Worm (Caenorhabditis elegans) whole organism, mixed stage, embryonic: Measurements from ENCODE around the gene T01G1.4.

Experiments used
- ceh-39 ChIP-seq: fragments of 150-350 bp; optimal IDR thresholded peaks from 2 replicates; lab custom pipeline; 2014; ENCODE audit warnings: missing biosample characterization, missing genetic modification characterization
- ces-1 ChIP-seq: fragments of 150-350 bp; optimal IDR thresholded peaks from 2 replicates; lab custom pipeline; 2014; ENCODE audit warnings: missing biosample characterization, missing genetic modification reagents, missing genetic modification characterization
- elt-1 ChIP-seq: sonication (generic microtip); optimal IDR thresholded peaks from 2 replicates; lab custom pipeline; 2017; ENCODE audit warnings: missing genetic modification characterization, mild to moderate bottlenecking, missing compliant biosample characterization, antibody characterized with exemption, moderate library complexity, borderline replicate concordance; ENCODE audit not compliant: insufficient read depth
- elt-3 ChIP-seq: fragments of 150-350 bp; optimal IDR thresholded peaks from 2 replicates; lab custom pipeline; 2014; ENCODE audit warnings: missing biosample characterization, missing genetic modification characterization
- ham-2 ChIP-seq: fragments of 200-800 bp; sonication (Bioruptor generic); optimal IDR thresholded peaks from 2 replicates; lab custom pipeline; 2018; ENCODE audit warnings: mild to moderate bottlenecking, missing genetic modification characterization, missing compliant biosample characterization
- lin-13 ChIP-seq: fragments of 150-350 bp; optimal IDR thresholded peaks from 2 replicates; lab custom pipeline; 2014; ENCODE audit warnings: missing biosample characterization, missing genetic modification characterization
- lsy-2 ChIP-seq: fragments of 150-350 bp; optimal IDR thresholded peaks from 2 replicates; lab custom pipeline; 2014; ENCODE audit warnings: missing biosample characterization, missing genetic modification characterization
- mab-5 ChIP-seq: fragments of 150-350 bp; optimal IDR thresholded peaks from 2 replicates; lab custom pipeline; 2014; ENCODE audit warnings: missing biosample characterization, missing genetic modification characterization
- mep-1 ChIP-seq: fragments of 150-350 bp; optimal IDR thresholded peaks from 2 replicates; lab custom pipeline; 2017; ENCODE audit warnings: missing biosample characterization, missing genetic modification reagents, missing genetic modification characterization, inconsistent platforms
- nhr-237 ChIP-seq: fragments of 150-350 bp; optimal IDR thresholded peaks from 2 replicates; lab custom pipeline; 2014; ENCODE audit warnings: missing biosample characterization, missing genetic modification characterization
- nhr-28 ChIP-seq: fragments of 150-350 bp; optimal IDR thresholded peaks from 2 replicates; lab custom pipeline; 2014; ENCODE audit warnings: missing biosample characterization, missing genetic modification characterization
- nhr-76 ChIP-seq: sonication (generic microtip); optimal IDR thresholded peaks from 2 replicates; lab custom pipeline; 2017; ENCODE audit warnings: missing biosample characterization, missing genetic modification characterization
- pha-4 ChIP-seq: fragments of 150-350 bp; optimal IDR thresholded peaks from 2 replicates; lab custom pipeline; 2018; ENCODE audit warnings: missing biosample characterization, missing genetic modification reagents, missing genetic modification characterization

ce11 chrIV:11315688-11316087 lies 45.6 kb downstream of the T01G1.4 start:
- TF ChIP-seq elt-3 (tag; lab: Kevin White, UChicago) (no peak), ceh-39 (tag; lab: Kevin White, UChicago) (no peak), ces-1 (no peak), lin-13 (tag; lab: Kevin White, UChicago) (no peak), nhr-28 (no peak), mab-5 (tag; lab: Kevin White, UChicago) (no peak), pha-4 (tag; lab: Kevin White, UChicago) (no peak), lsy-2 (tag; lab: Kevin White, UChicago) (no peak), nhr-237 (tag; lab: Kevin White, UChicago) (no peak), mep-1 (tag; lab: Kevin White, UChicago) (no peak), nhr-76 (tag; lab: Kevin White, UChicago) (no peak), ham-2 (no peak), elt-1 (tag; lab: Kevin White, UChicago) (no peak)
